Worm (Caenorhabditis elegans): ENCODE measurements around the gene fbxb-44.

Gene fbxb-44

ce11 chrII:1501614-1502355 lies 36.9 kb upstream of the fbxb-44 start:
- TF ChIP-seq lin-13 (GFP tag; optimal IDR thresholded peaks at IDR 0.05), result no peak
- TF ChIP-seq ama-1 (optimal IDR thresholded peaks at IDR 0.05), result no peak
- no peak for TF ChIP-seq ceh-82 (tag; optimal IDR thresholded peaks at IDR 0.05)
- TF ChIP-seq nhr-25 (tag; optimal IDR thresholded peaks at IDR 0.05), result no peak
- TF ChIP-seq elt-1 (tag; optimal IDR thresholded peaks at IDR 0.05), result no peak
- no peak for TF ChIP-seq peb-1 (tag; optimal IDR thresholded peaks at IDR 0.05)
- no peak for TF ChIP-seq ztf-1 (GFP tag; conservative IDR thresholded peaks at IDR 0.05)
- TF ChIP-seq R02D3.7 (tag; optimal IDR thresholded peaks at IDR 0.05), result no peak
- no peak for TF ChIP-seq gmeb-1 (tag; optimal IDR thresholded peaks at IDR 0.05)
- peak in 1 of 2 experiments; percentile 56 for TF ChIP-seq lsy-2 (tag; optimal IDR thresholded peaks at IDR 0.05)
- no peak for TF ChIP-seq nhr-23 (tag; optimal IDR thresholded peaks at IDR 0.05)
- TF ChIP-seq Y55F3AM.14 (GFP tag; optimal IDR thresholded peaks at IDR 0.05), result no peak
- TF ChIP-seq ZK546.5 (tag; optimal IDR thresholded peaks at IDR 0.05), result no peak
- TF ChIP-seq nhr-10 (tag; optimal IDR thresholded peaks at IDR 0.05), result no peak
- TF ChIP-seq nhr-12 (tag; optimal IDR thresholded peaks at IDR 0.05), result no peak
- peak; percentile 37 to 87 for TF ChIP-seq mdl-1 (tag; optimal IDR thresholded peaks at IDR 0.05)
- TF ChIP-seq lin-11 (tag; optimal IDR thresholded peaks at IDR 0.05), result no peak
- TF ChIP-seq nhr-77 (tag; optimal IDR thresholded peaks at IDR 0.05), result no peak
- no peak for TF ChIP-seq lin-39 (tag; optimal IDR thresholded peaks at IDR 0.05)
- no peak for TF ChIP-seq nhr-6 (tag; optimal IDR thresholded peaks at IDR 0.05)
- no peak for TF ChIP-seq alr-1 (tag; optimal IDR thresholded peaks at IDR 0.05)
- peak; percentile 8 for TF ChIP-seq unc-55 (GFP tag; optimal IDR thresholded peaks at IDR 0.05)
- no peak for TF ChIP-seq mab-5 (tag; optimal IDR thresholded peaks at IDR 0.05)
- peak; percentile 4 for TF ChIP-seq ztf-4 (tag; optimal IDR thresholded peaks at IDR 0.05)
- no peak for TF ChIP-seq nhr-21 (tag; optimal IDR thresholded peaks at IDR 0.05)
- TF ChIP-seq unc-62 (GFP tag; optimal IDR thresholded peaks at IDR 0.05), result peak; percentile 27
- peak; percentile 96 for TF ChIP-seq nhr-129 (tag; optimal IDR thresholded peaks at IDR 0.05)
- peak; percentile 82 for TF ChIP-seq F13H6.1 (tag; optimal IDR thresholded peaks at IDR 0.05)
- no peak for TF ChIP-seq nhr-11 (tag; optimal IDR thresholded peaks at IDR 0.05)
- TF ChIP-seq sma-9 (GFP tag; optimal IDR thresholded peaks at IDR 0.05), result peak; percentile 75
- no peak for TF ChIP-seq sma-9 (tag; optimal IDR thresholded peaks at IDR 0.05)
- no peak for TF ChIP-seq snpc-4 (tag; optimal IDR thresholded peaks at IDR 0.05)
- no peak for TF ChIP-seq ceh-16 (tag; optimal IDR thresholded peaks at IDR 0.05)
- peak; percentile 38 for TF ChIP-seq C34F6.9 (tag; optimal IDR thresholded peaks at IDR 0.05)

ce11 chrII:1503663-1504062 lies 35.0 kb upstream of the fbxb-44 start:
- TF ChIP-seq fos-1 (tag; optimal IDR thresholded peaks at IDR 0.05) (peak; percentile 47), nhr-129 (tag; optimal IDR thresholded peaks at IDR 0.05) (no peak)

- TF ChIP-seq sma-3 (GFP tag; optimal IDR thresholded peaks at IDR 0.05) (no peak), nhr-237 (tag; optimal IDR thresholded peaks at IDR 0.05) (no peak), ceh-16 (tag; optimal IDR thresholded peaks at IDR 0.05) (no peak), blmp-1 (tag; optimal IDR thresholded peaks at IDR 0.05; ENCODE audit: insufficient read depth) (no peak), snpc-4 (tag; optimal IDR thresholded peaks at IDR 0.05) (no peak), alr-1 (tag; optimal IDR thresholded peaks at IDR 0.05) (no peak), unc-55 (GFP tag; optimal IDR thresholded peaks at IDR 0.05) (no peak), ztf-1 (GFP tag; conservative IDR thresholded peaks at IDR 0.05) (no peak), unc-39 (tag; optimal IDR thresholded peaks at IDR 0.05) (no peak), sem-4 (tag; optimal IDR thresholded peaks at IDR 0.05) (no peak), fos-1 (tag; optimal IDR thresholded peaks at IDR 0.05) (no peak)
These were observed 34.4 kb upstream of the fbxb-44 start, which contains the start of gene fdgt-1 for ce11 chrII:1504266-1504665. fdgt-1 (plus strand) TSS chrII:1504566.
